Fruit fly (Drosophila melanogaster): ENCODE results near the gene dnc.

The dnc gene

DNA sequence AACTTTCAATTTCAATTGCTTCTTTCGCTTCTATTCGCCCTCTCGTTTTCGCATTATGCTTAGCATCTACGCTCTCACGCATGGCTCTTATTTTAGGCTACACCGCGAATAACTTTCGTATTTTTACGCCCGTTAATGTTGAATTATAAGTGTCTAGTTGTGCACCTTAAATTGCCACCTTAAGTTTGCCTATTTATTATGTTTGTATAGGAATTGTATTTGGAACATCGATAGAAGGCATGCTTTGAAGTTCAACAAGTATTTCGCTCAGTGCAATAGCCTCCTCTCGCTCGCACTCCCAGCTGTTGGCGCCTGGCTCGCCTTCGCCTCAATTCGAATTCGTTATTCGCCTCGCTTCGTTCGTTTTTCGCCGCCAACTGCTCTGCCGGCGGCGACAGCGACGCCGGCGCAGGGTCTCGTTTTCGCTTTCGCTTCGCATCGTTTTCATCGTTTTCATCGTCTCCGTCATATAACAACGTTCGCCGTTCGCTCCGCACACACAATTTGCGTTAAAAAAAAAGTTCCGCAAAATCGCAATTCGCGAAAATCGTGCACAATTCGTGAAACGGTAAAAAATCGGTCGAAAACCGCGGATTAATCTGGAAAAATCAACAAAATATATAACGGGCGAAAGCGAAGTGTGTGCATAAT lies 118.7 kb downstream of the dnc start:
- TF ChIP-seq Hr96 (GFP tag; optimal IDR thresholded peaks at IDR 0.05) (peak; percentile 74), CG5204 (GFP tag; optimal IDR thresholded peaks at IDR 0.05) (peak; percentile 62), Clk (GFP tag; optimal IDR thresholded peaks at IDR 0.05) (peak; percentile 66), Mnt (GFP tag; optimal IDR thresholded peaks at IDR 0.05) (peak; percentile 59), CG33017 (tag; optimal IDR thresholded peaks at IDR 0.05) (peak; percentile 80), tj (GFP tag; optimal IDR thresholded peaks at IDR 0.05) (peak; percentile 55), CG12768 (GFP tag; optimal IDR thresholded peaks at IDR 0.05) (peak; percentile 65), bab1 (GFP tag; optimal IDR thresholded peaks at IDR 0.05) (peak; percentile 90), toe (GFP tag; optimal IDR thresholded peaks at IDR 0.05) (peak; percentile 49), cic (GFP tag; optimal IDR thresholded peaks at IDR 0.05) (no peak), CG11617 (GFP tag; optimal IDR thresholded peaks at IDR 0.05) (peak; percentile 69), ovo (GFP tag; optimal IDR thresholded peaks at IDR 0.05) (no peak), CG7101 (tag; optimal IDR thresholded peaks at IDR 0.05) (peak; percentile 83), kay (GFP tag; ENCODE audit: borderline replicate concordance) (no peak), CG7045 (GFP tag; optimal IDR thresholded peaks at IDR 0.05) (peak; percentile 82), pad (GFP tag; optimal IDR thresholded peaks at IDR 0.05) (peak; percentile 57), CG1620 (GFP tag; optimal IDR thresholded peaks at IDR 0.05) (peak; percentile 60), cnc (optimal IDR thresholded peaks at IDR 0.05) (no peak), Crg-1 (GFP tag; optimal IDR thresholded peaks at IDR 0.05) (peak; percentile 34), CG14711 (tag; optimal IDR thresholded peaks at IDR 0.05) (peak; percentile 84)

- no peak for TF ChIP-seq CG1620 (GFP tag; optimal IDR thresholded peaks at IDR 0.05)
- no peak for TF ChIP-seq kay (GFP tag; ENCODE audit: borderline replicate concordance)
- TF ChIP-seq CG7045 (GFP tag; optimal IDR thresholded peaks at IDR 0.05): no peak
- no peak for TF ChIP-seq Hr96 (GFP tag; optimal IDR thresholded peaks at IDR 0.05)
These were observed 119.2 kb downstream of the dnc start for dm6 chrX:3295467-3295853.

DNA sequence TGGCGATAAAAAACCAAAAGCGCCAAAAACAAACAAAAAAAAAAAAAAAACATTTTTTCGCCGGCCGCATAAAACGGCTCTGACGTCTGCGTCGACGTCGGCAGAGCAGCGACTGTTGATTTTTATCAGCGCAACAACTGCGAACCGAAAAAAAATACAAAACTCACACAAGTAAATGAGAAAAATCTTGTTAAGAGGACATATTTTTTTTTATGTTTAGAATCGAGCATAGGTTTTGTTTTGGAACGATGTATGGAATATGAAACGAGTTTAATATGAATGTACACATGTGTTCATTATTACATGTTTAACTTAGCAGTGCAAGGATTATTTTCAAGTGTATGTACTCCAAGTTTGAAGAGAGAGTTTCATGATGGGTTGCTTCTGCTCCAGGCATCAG lies 119.8 kb downstream of the dnc start:
- TF ChIP-seq CG7101 (tag; optimal IDR thresholded peaks at IDR 0.05): no peak
- no peak for TF ChIP-seq CG1620 (GFP tag; optimal IDR thresholded peaks at IDR 0.05)
- no peak for TF ChIP-seq cic (GFP tag; optimal IDR thresholded peaks at IDR 0.05)
- no peak for TF ChIP-seq bab1 (GFP tag; optimal IDR thresholded peaks at IDR 0.05)
- TF ChIP-seq Hr96 (GFP tag; optimal IDR thresholded peaks at IDR 0.05): no peak
- TF ChIP-seq kay (GFP tag; ENCODE audit: borderline replicate concordance): no peak
- no peak for TF ChIP-seq Crg-1 (GFP tag; optimal IDR thresholded peaks at IDR 0.05)
- TF ChIP-seq Clk (GFP tag; optimal IDR thresholded peaks at IDR 0.05): no peak
- no peak for TF ChIP-seq CG5204 (GFP tag; optimal IDR thresholded peaks at IDR 0.05)

- no peak for TF ChIP-seq ovo (GFP tag; optimal IDR thresholded peaks at IDR 0.05)
- TF ChIP-seq Hr96 (GFP tag; optimal IDR thresholded peaks at IDR 0.05): no peak
- no peak for TF ChIP-seq CG33017 (tag; optimal IDR thresholded peaks at IDR 0.05)
- no peak for TF ChIP-seq Crg-1 (GFP tag; optimal IDR thresholded peaks at IDR 0.05)
- no peak for TF ChIP-seq CG11617 (GFP tag; optimal IDR thresholded peaks at IDR 0.05)
- no peak for TF ChIP-seq toe (GFP tag; optimal IDR thresholded peaks at IDR 0.05)
- TF ChIP-seq cic (GFP tag; optimal IDR thresholded peaks at IDR 0.05): no peak
- no peak for TF ChIP-seq CG7045 (GFP tag; optimal IDR thresholded peaks at IDR 0.05)
- TF ChIP-seq Mnt (GFP tag; optimal IDR thresholded peaks at IDR 0.05): no peak
- TF ChIP-seq tj (GFP tag; optimal IDR thresholded peaks at IDR 0.05): no peak
- TF ChIP-seq CG7101 (tag; optimal IDR thresholded peaks at IDR 0.05): no peak
- TF ChIP-seq kay (GFP tag; ENCODE audit: borderline replicate concordance): no peak
- no peak for TF ChIP-seq cnc (optimal IDR thresholded peaks at IDR 0.05)
- no peak for TF ChIP-seq CG1620 (GFP tag; optimal IDR thresholded peaks at IDR 0.05)
- TF ChIP-seq pad (GFP tag; optimal IDR thresholded peaks at IDR 0.05): no peak
- no peak for TF ChIP-seq CG14711 (tag; optimal IDR thresholded peaks at IDR 0.05)
These were observed 121.4 kb downstream of the dnc start for dm6 chrX:3297444-3298300.

DNA sequence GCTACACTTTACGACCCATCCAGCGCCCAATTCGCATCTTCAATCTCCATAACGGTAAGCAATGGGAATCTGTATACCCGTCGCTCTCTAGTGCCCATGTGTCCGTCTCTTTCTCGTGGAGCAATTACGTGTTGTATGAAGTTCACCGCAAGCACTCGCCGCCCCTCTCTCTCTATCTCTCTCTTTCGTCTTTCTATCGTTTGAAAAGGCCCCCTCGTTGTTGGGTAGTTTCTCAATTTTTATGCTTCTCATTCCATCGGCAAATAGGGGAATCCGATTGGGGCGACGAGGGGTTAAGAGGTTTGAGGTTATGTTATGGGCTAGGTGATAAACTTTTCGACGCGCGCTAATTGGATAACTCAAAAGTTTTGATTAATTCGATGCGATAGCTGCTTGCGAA lies 122.7 kb downstream of the dnc start:
- TF ChIP-seq Clk (GFP tag; optimal IDR thresholded peaks at IDR 0.05): no peak
- no peak for TF ChIP-seq tj (GFP tag; optimal IDR thresholded peaks at IDR 0.05)
- no peak for TF ChIP-seq Hr96 (GFP tag; optimal IDR thresholded peaks at IDR 0.05)
- TF ChIP-seq toe (GFP tag; optimal IDR thresholded peaks at IDR 0.05): no peak
- no peak for TF ChIP-seq CG5204 (GFP tag; optimal IDR thresholded peaks at IDR 0.05)
- no peak for TF ChIP-seq CG11617 (GFP tag; optimal IDR thresholded peaks at IDR 0.05)
- TF ChIP-seq Crg-1 (GFP tag; optimal IDR thresholded peaks at IDR 0.05): no peak

- TF ChIP-seq cnc (optimal IDR thresholded peaks at IDR 0.05) (no peak), tj (GFP tag; optimal IDR thresholded peaks at IDR 0.05) (peak; percentile 17), Clk (GFP tag; optimal IDR thresholded peaks at IDR 0.05) (peak; percentile 30), CG12768 (GFP tag; optimal IDR thresholded peaks at IDR 0.05) (peak; percentile 57), Crg-1 (GFP tag; optimal IDR thresholded peaks at IDR 0.05) (no peak), cic (GFP tag; optimal IDR thresholded peaks at IDR 0.05) (no peak), CG5204 (GFP tag; optimal IDR thresholded peaks at IDR 0.05) (peak; percentile 58), toe (GFP tag; optimal IDR thresholded peaks at IDR 0.05) (peak; percentile 46), Mnt (GFP tag; optimal IDR thresholded peaks at IDR 0.05) (peak; percentile 12), CG7101 (tag; optimal IDR thresholded peaks at IDR 0.05) (peak; percentile 76), ovo (GFP tag; optimal IDR thresholded peaks at IDR 0.05) (no peak), Hr96 (GFP tag; optimal IDR thresholded peaks at IDR 0.05) (no peak), CG7045 (GFP tag; optimal IDR thresholded peaks at IDR 0.05) (peak; percentile 68), CG1620 (GFP tag; optimal IDR thresholded peaks at IDR 0.05) (no peak), kay (GFP tag; ENCODE audit: borderline replicate concordance) (peak; percentile 23), pad (GFP tag; optimal IDR thresholded peaks at IDR 0.05) (peak; percentile 40), bab1 (GFP tag; optimal IDR thresholded peaks at IDR 0.05) (no peak), CG14711 (tag; optimal IDR thresholded peaks at IDR 0.05) (peak; percentile 70), CG11617 (GFP tag; optimal IDR thresholded peaks at IDR 0.05) (no peak), CG33017 (tag; optimal IDR thresholded peaks at IDR 0.05) (peak; percentile 70)
These were observed 134.6 kb downstream of the dnc start for dm6 chrX:3310827-3311226.

Data from whole organism, adult.